Worm (Caenorhabditis elegans) whole organism, young adult: Measurements from ENCODE around the gene F25B5.5.

Source experiments
- B0019.2 ChIP-seq: fragments of 200-800 bp; sonication (Bioruptor generic); conservative IDR thresholded peaks from 2 replicates; pipeline ENCODE4 v1.3.6; 2022; ENCODE audit warnings: missing genetic modification reagents, missing genetic modification characterization, missing compliant biosample characterization
- C06A6.2 ChIP-seq: fragments of 200-800 bp; sonication (Bioruptor generic); conservative IDR thresholded peaks from 2 replicates; pipeline ENCODE4 v1.3.6; 2022; ENCODE audit warnings: missing genetic modification characterization, missing compliant biosample characterization
- C17E4.6 ChIP-seq: fragments of 200-800 bp; sonication (Bioruptor generic); IDR thresholded peaks from 2 replicates; pipeline ENCODE4 v1.3.6; 2022; ENCODE audit warnings: missing genetic modification reagents, missing genetic modification characterization, missing compliant biosample characterization
- F22D6.2 ChIP-seq: sonication (generic microtip); optimal IDR thresholded peaks from 2 replicates; lab custom pipeline; 2016; ENCODE audit warnings: mild to moderate bottlenecking, missing genetic modification characterization, missing compliant biosample characterization
- Y53F4B.3 ChIP-seq: fragments of 200-800 bp; sonication (Bioruptor generic); IDR thresholded peaks from 2 replicates; pipeline ENCODE4 v1.3.6; 2022; ENCODE audit warnings: missing genetic modification reagents, missing genetic modification characterization, missing compliant biosample characterization
- Y56A3A.18 ChIP-seq: fragments of 200-800 bp; sonication (Bioruptor generic); IDR thresholded peaks from 2 replicates; pipeline ENCODE4 v1.3.6; 2022; ENCODE audit warnings: missing genetic modification reagents, missing genetic modification characterization, missing compliant biosample characterization
- ama-1 ChIP-seq, 3 experiments: fragments of 150-350 bp in 1 of 3; sonication (generic microtip) in 2 of 3; optimal IDR thresholded peaks; 2 replicates each; lab custom pipeline; 2014 to 2018; ENCODE audit warnings: missing biosample characterization in 2 of 3, missing genetic modification characterization in 2 of 3, missing genetic modification reagents in 2 of 3
- aptf-2 ChIP-seq: fragments of 200-800 bp; sonication (Bioruptor generic); conservative IDR thresholded peaks from 2 replicates; pipeline ENCODE4 v1.3.6; 2022; ENCODE audit warnings: missing genetic modification reagents, missing genetic modification characterization, missing compliant biosample characterization
- aptf-3 ChIP-seq: fragments of 200-800 bp; sonication (Bioruptor generic); IDR thresholded peaks from 2 replicates; pipeline ENCODE4 v1.3.6; 2022; ENCODE audit warnings: missing genetic modification characterization, missing compliant biosample characterization
- atf-7 ChIP-seq: sonication (generic microtip); optimal IDR thresholded peaks from 2 replicates; lab custom pipeline; 2017; ENCODE audit warnings: mild to moderate bottlenecking, missing genetic modification characterization, missing compliant biosample characterization
- attf-3 ChIP-seq: fragments of 200-800 bp; sonication (Bioruptor generic); conservative IDR thresholded peaks from 2 replicates; pipeline ENCODE4 v1.3.6; 2022; ENCODE audit warnings: missing genetic modification reagents, missing genetic modification characterization, missing compliant biosample characterization
- attf-6 ChIP-seq: fragments of 200-800 bp; sonication (Bioruptor generic); IDR thresholded peaks from 2 replicates; pipeline ENCODE4 v1.3.6; 2022; ENCODE audit warnings: missing genetic modification reagents, missing genetic modification characterization, missing compliant biosample characterization
- bed-2 ChIP-seq: fragments of 200-800 bp; sonication (Bioruptor generic); IDR thresholded peaks from 2 replicates; pipeline ENCODE4 v1.3.6; 2022; ENCODE audit warnings: missing genetic modification reagents, missing genetic modification characterization, missing compliant biosample characterization
- ceh-100 ChIP-seq: fragments of 200-800 bp; sonication (Bioruptor generic); IDR thresholded peaks from 2 replicates; pipeline ENCODE4 v1.3.6; 2022; ENCODE audit warnings: missing genetic modification reagents, missing genetic modification characterization, missing compliant biosample characterization
- ceh-27 ChIP-seq: fragments of 200-800 bp; sonication (Bioruptor generic); optimal IDR thresholded peaks from 2 replicates; lab custom pipeline; 2018; ENCODE audit warnings: mild to moderate bottlenecking, missing genetic modification characterization, moderate library complexity, missing compliant biosample characterization
- ceh-58 ChIP-seq: fragments of 200-800 bp; sonication (Bioruptor generic); IDR thresholded peaks from 2 replicates; pipeline ENCODE4 v1.3.6; 2022; ENCODE audit warnings: missing genetic modification characterization, missing compliant biosample characterization
- chd-7 ChIP-seq: sonication (generic microtip); optimal IDR thresholded peaks from 2 replicates; lab custom pipeline; 2016; ENCODE audit warnings: mild to moderate bottlenecking, missing genetic modification characterization, moderate library complexity, missing compliant biosample characterization
- dox-1 ChIP-seq: fragments of 200-800 bp; sonication (Bioruptor generic); IDR thresholded peaks from 2 replicates; pipeline ENCODE4 v1.3.6; 2022; ENCODE audit warnings: missing genetic modification reagents, missing genetic modification characterization, missing compliant biosample characterization
- dpff-1 ChIP-seq: sonication (generic microtip); optimal IDR thresholded peaks from 2 replicates; lab custom pipeline; 2017; ENCODE audit warnings: mild to moderate bottlenecking, missing genetic modification characterization, missing compliant biosample characterization
- egl-18 ChIP-seq: fragments of 200-800 bp; sonication (Bioruptor generic); IDR thresholded peaks from 2 replicates; pipeline ENCODE4 v1.3.6; 2022; ENCODE audit warnings: missing genetic modification reagents, missing genetic modification characterization, missing compliant biosample characterization
- ets-4 ChIP-seq: fragments of 200-800 bp; sonication (Bioruptor generic); optimal IDR thresholded peaks from 2 replicates; lab custom pipeline; 2018; ENCODE audit warnings: mild to moderate bottlenecking, missing genetic modification characterization, missing compliant biosample characterization
- hrde-1 ChIP-seq: sonication (generic microtip); optimal IDR thresholded peaks from 2 replicates; lab custom pipeline; 2016; ENCODE audit warnings: missing genetic modification characterization, mild to moderate bottlenecking, missing compliant biosample characterization, moderate library complexity, missing genotype, missing genetic modification reagents, borderline replicate concordance
- let-607 ChIP-seq, 2 experiments: fragments of 200-800 bp in 1 of 2; sonication (Bioruptor generic) in 1 of 2; sonication (generic microtip) in 1 of 2; optimal IDR thresholded peaks; 2 replicates each; lab custom pipeline; 2016 to 2018; ENCODE audit warnings: mild to moderate bottlenecking in 2 of 2, missing compliant biosample characterization in 2 of 2, missing genetic modification characterization in 2 of 2, moderate library complexity in 2 of 2, missing genotype in 1 of 2
- lin-40 ChIP-seq: sonication (generic microtip); optimal IDR thresholded peaks from 2 replicates; lab custom pipeline; 2016; ENCODE audit warnings: missing genetic modification characterization, mild to moderate bottlenecking, missing compliant biosample characterization, missing genotype, missing genetic modification reagents
- lir-1 ChIP-seq: fragments of 200-800 bp; sonication (Bioruptor generic); conservative IDR thresholded peaks from 2 replicates; pipeline ENCODE4 v1.3.6; 2022; ENCODE audit warnings: missing genetic modification reagents, missing genetic modification characterization, missing compliant biosample characterization
- lsl-1 ChIP-seq: fragments of 200-800 bp; sonication (Bioruptor generic); optimal IDR thresholded peaks from 2 replicates; lab custom pipeline; 2018; ENCODE audit warnings: mild to moderate bottlenecking, missing genetic modification characterization, moderate library complexity, missing compliant biosample characterization
- madf-3 ChIP-seq: fragments of 200-800 bp; sonication (Bioruptor generic); IDR thresholded peaks from 2 replicates; pipeline ENCODE4 v1.3.6; 2022; ENCODE audit warnings: missing genetic modification reagents, missing genetic modification characterization, missing compliant biosample characterization
- mel-28 ChIP-seq: sonication (generic microtip); optimal IDR thresholded peaks from 2 replicates; lab custom pipeline; 2016; ENCODE audit warnings: borderline replicate concordance, mild to moderate bottlenecking, missing genetic modification characterization, missing compliant biosample characterization
- nhr-27 ChIP-seq: fragments of 200-800 bp; sonication (Bioruptor generic); optimal IDR thresholded peaks from 2 replicates; lab custom pipeline; 2018; ENCODE audit warnings: mild to moderate bottlenecking, missing genetic modification characterization, moderate library complexity, missing compliant biosample characterization
- nhr-80 ChIP-seq: sonication (generic microtip); optimal IDR thresholded peaks from 2 replicates; lab custom pipeline; 2016; ENCODE audit warnings: missing genetic modification characterization, missing compliant biosample characterization
- sdz-38 ChIP-seq: sonication (generic microtip); optimal IDR thresholded peaks from 2 replicates; lab custom pipeline; 2016; ENCODE audit warnings: missing genotype, missing genetic modification characterization, missing compliant biosample characterization
- sea-2 ChIP-seq: fragments of 200-800 bp; sonication (Bioruptor generic); IDR thresholded peaks from 2 replicates; pipeline ENCODE4 v1.3.6; 2022; ENCODE audit warnings: missing genetic modification characterization, missing compliant biosample characterization
- snpc-4 ChIP-seq, 5 experiments: fragments of 150-350 bp in 1 of 5; sonication (generic microtip) in 4 of 5; optimal IDR thresholded peaks; 2 replicates each; lab custom pipeline; 2014 to 2018; ENCODE audit warnings: missing genetic modification characterization in 5 of 5, missing biosample characterization in 3 of 5, antibody characterized with exemption in 2 of 5, mild to moderate bottlenecking in 2 of 5, missing compliant biosample characterization in 2 of 5, missing genotype in 2 of 5, moderate library complexity in 2 of 5, missing genetic modification reagents in 1 of 5
- tbp1 ChIP-seq: fragments of 200-800 bp; sonication (Bioruptor generic); optimal IDR thresholded peaks from 2 replicates; lab custom pipeline; 2018; ENCODE audit warnings: mild to moderate bottlenecking, missing genetic modification characterization, missing compliant biosample characterization
- tlf-1 ChIP-seq: fragments of 200-800 bp; sonication (Bioruptor generic); optimal IDR thresholded peaks from 2 replicates; lab custom pipeline; 2018; ENCODE audit warnings: mild to moderate bottlenecking, missing genetic modification characterization, missing compliant biosample characterization
- zfh-2 ChIP-seq: fragments of 200-800 bp; sonication (Bioruptor generic); conservative IDR thresholded peaks from 2 replicates; pipeline ENCODE4 v1.3.6; 2022; ENCODE audit warnings: missing genetic modification reagents, missing genetic modification characterization, missing compliant biosample characterization
- zim-3 ChIP-seq: sonication (generic microtip); optimal IDR thresholded peaks from 2 replicates; lab custom pipeline; 2017; ENCODE audit warnings: mild to moderate bottlenecking, missing genetic modification characterization, moderate library complexity, missing compliant biosample characterization
- ztf-6 ChIP-seq: fragments of 200-800 bp; sonication (Bioruptor generic); IDR thresholded peaks from 2 replicates; pipeline ENCODE4 v1.3.6; 2022; ENCODE audit warnings: missing genetic modification reagents, missing genetic modification characterization, missing compliant biosample characterization

F25B5.5 gene

ce11 chrIII:5953041-5953912, 7.4 kb upstream of the F25B5.5 start (continued):
- no peak for TF ChIP-seq atf-7 (tag; lab: Kevin White, UChicago)
- TF ChIP-seq dpff-1 (tag; lab: Kevin White, UChicago), result no peak
- TF ChIP-seq C17E4.6 (GFP tag; lab: Robert Waterston, UW), result no peak
- TF ChIP-seq ztf-6 (GFP tag; lab: Robert Waterston, UW), result no peak
- no peak for TF ChIP-seq sea-2 (GFP tag; lab: Robert Waterston, UW)
- no peak for TF ChIP-seq zfh-2 (GFP tag; lab: Robert Waterston, UW)

ce11 chrIII:5951589-5952378, 5.9 kb upstream of the F25B5.5 start:
- TF ChIP-seq ceh-27 (GFP tag; lab: Kevin White, UChicago) (peak; percentile 86), hrde-1 (tag; lab: Kevin White, UChicago) (no peak), bed-2 (GFP tag; lab: Robert Waterston, UW) (no peak), Y56A3A.18 (GFP tag; lab: Robert Waterston, UW) (no peak), zfh-2 (GFP tag; lab: Robert Waterston, UW) (0 out of 2 replicates have a peak, but pooled peaks have one; percentile 6), chd-7 (peak; percentile 7), ceh-58 (GFP tag; lab: Robert Waterston, UW) (0 out of 2 replicates have a peak, but pooled peaks have one; percentile 58), lin-40 (peak; percentile 25)

ce11 chrIII:5950756-5951345, 4.9 kb upstream of the F25B5.5 start:
- TF ChIP-seq sdz-38 (tag; lab: Kevin White, UChicago) (no peak), Y56A3A.18 (GFP tag; lab: Robert Waterston, UW) (0 out of 2 replicates have a peak, but pooled peaks have one; percentile 23), aptf-3 (0 out of 2 replicates have a peak, but pooled peaks have one; percentile 15), aptf-2 (GFP tag; lab: Robert Waterston, UW) (no peak), ama-1 (optimal IDR thresholded peaks at IDR 0.05; lab: Kevin White, UChicago) (peak; percentile 16), ama-1 (GFP tag; optimal IDR thresholded peaks at IDR 0.05; lab: Kevin White, UChicago) (no peak), attf-3 (no peak), zim-3 (tag; lab: Kevin White, UChicago) (peak; percentile 15), snpc-4 (GFP tag; optimal IDR thresholded peaks at IDR 0.05; lab: Kevin White, UChicago) (no peak), snpc-4 (tag; optimal IDR thresholded peaks at IDR 0.05; lab: Kevin White, UChicago) (no peak), nhr-80 (tag; lab: Kevin White, UChicago) (peak; percentile 12), nhr-27 (tag; lab: Kevin White, UChicago) (no peak), madf-3 (GFP tag; lab: Robert Waterston, UW) (no peak), lsl-1 (GFP tag; lab: Kevin White, UChicago) (no peak), mel-28 (no peak), let-607 (tag; optimal IDR thresholded peaks at IDR 0.05; lab: Kevin White, UChicago) (no peak), tlf-1 (GFP tag; lab: Kevin White, UChicago) (no peak), ceh-100 (GFP tag; lab: Robert Waterston, UW) (no peak), F22D6.2 (no peak), lir-1 (no peak), egl-18 (GFP tag; lab: Robert Waterston, UW) (no peak), attf-6 (no peak), ets-4 (GFP tag; lab: Kevin White, UChicago) (no peak), tbp1 (GFP tag; lab: Kevin White, UChicago) (no peak), C06A6.2 (GFP tag; lab: Robert Waterston, UW) (no peak), Y53F4B.3 (no peak), dox-1 (no peak), B0019.2 (GFP tag; lab: Robert Waterston, UW) (no peak)
- TF ChIP-seq, all 124 proteins: peak for 5
